Worm (Caenorhabditis elegans) whole organism, L4 larva: Measurements from ENCODE around the gene zip-5.

Experiments
- ces-1 ChIP-seq: fragments of 150-350 bp; sonication (generic microtip); optimal IDR thresholded peaks from 4 replicates; lab custom pipeline; 2014; ENCODE audit warnings: missing biosample characterization, missing genetic modification reagents, missing genetic modification characterization
- egl-43 ChIP-seq: fragments of 200-800 bp; sonication (Bioruptor generic); IDR thresholded peaks from 2 replicates; pipeline ENCODE4 v1.3.6; 2022; ENCODE audit warnings: missing genetic modification reagents, missing genetic modification characterization, missing compliant biosample characterization
- mep-1 ChIP-seq: fragments of 150-350 bp; sonication (generic microtip); optimal IDR thresholded peaks from 3 replicates; lab custom pipeline; 2014; ENCODE audit warnings: missing biosample characterization, missing genetic modification characterization

- TF ChIP-seq mep-1 (no peak), ces-1 (GFP tag; lab: Kevin White, UChicago) (no peak), egl-43 (no peak)
Measured at ce11 chrV:13308616-13309015, 44.3 kb downstream of the zip-5 start, which contains the start of gene C50B6.1.
